Worm (Caenorhabditis elegans) whole organism, young adult: ENCODE data around the gene nlp-69.
A peak's percentile ranks its signal among the peaks of the same experiment; 100 is the strongest.

Experiments
- F10E7.11 ChIP-seq: sonication (generic microtip); optimal IDR thresholded peaks from 2 replicates; lab custom pipeline; 2017; ENCODE audit warnings: mild to moderate bottlenecking, missing genetic modification characterization, moderate library complexity, missing compliant biosample characterization
- F57C9.4 ChIP-seq: sonication (generic microtip); optimal IDR thresholded peaks from 2 replicates; lab custom pipeline; 2017; ENCODE audit warnings: mild to moderate bottlenecking, missing genetic modification characterization, missing compliant biosample characterization
- T07F8.4 ChIP-seq: sonication (generic microtip); optimal IDR thresholded peaks from 2 replicates; lab custom pipeline; 2016; ENCODE audit warnings: mild to moderate bottlenecking, missing genetic modification characterization, moderate library complexity, missing compliant biosample characterization
- Y53F4B.3 ChIP-seq: fragments of 200-800 bp; sonication (Bioruptor generic); IDR thresholded peaks from 2 replicates; pipeline ENCODE4 v1.3.6; 2022; ENCODE audit warnings: missing genetic modification reagents, missing genetic modification characterization, missing compliant biosample characterization
- ama-1 ChIP-seq, 3 experiments: fragments of 150-350 bp in 1 of 3; sonication (generic microtip) in 2 of 3; optimal IDR thresholded peaks; 2 replicates each; lab custom pipeline; 2014 to 2018; ENCODE audit warnings: missing biosample characterization in 2 of 3, missing genetic modification characterization in 2 of 3, missing genetic modification reagents in 2 of 3
- cebp-1 ChIP-seq, 2 experiments: fragments of 200-800 bp in 1 of 2; sonication (Bioruptor generic) in 1 of 2; sonication (generic microtip) in 1 of 2; IDR thresholded peaks in 1 of 2; optimal IDR thresholded peaks in 1 of 2; 2 replicates each; pipeline versions ENCODE4 v1.3.6 to Lab custom; 2017 to 2022; ENCODE audit warnings: missing compliant biosample characterization in 2 of 2, missing genetic modification characterization in 2 of 2, mild to moderate bottlenecking in 1 of 2, missing genetic modification reagents in 1 of 2, moderate library complexity in 1 of 2
- ceh-40 ChIP-seq: fragments of 200-800 bp; sonication (Bioruptor generic); IDR thresholded peaks from 2 replicates; pipeline ENCODE4 v1.3.6; 2022; ENCODE audit warnings: missing genetic modification characterization, missing compliant biosample characterization
- chd-7 ChIP-seq: sonication (generic microtip); optimal IDR thresholded peaks from 2 replicates; lab custom pipeline; 2016; ENCODE audit warnings: mild to moderate bottlenecking, missing genetic modification characterization, moderate library complexity, missing compliant biosample characterization
- egl-18 ChIP-seq: fragments of 200-800 bp; sonication (Bioruptor generic); IDR thresholded peaks from 2 replicates; pipeline ENCODE4 v1.3.6; 2022; ENCODE audit warnings: missing genetic modification reagents, missing genetic modification characterization, missing compliant biosample characterization
- egl-44 ChIP-seq: fragments of 200-800 bp; sonication (Bioruptor generic); IDR thresholded peaks from 2 replicates; pipeline ENCODE4 v1.3.6; 2022; ENCODE audit warnings: missing genetic modification reagents, missing genetic modification characterization, missing compliant biosample characterization
- fkh-3 ChIP-seq: sonication (generic microtip); optimal IDR thresholded peaks from 2 replicates; lab custom pipeline; 2016; ENCODE audit warnings: mild to moderate bottlenecking, missing genetic modification characterization, missing compliant biosample characterization
- him-1 ChIP-seq: sonication (generic microtip); optimal IDR thresholded peaks from 2 replicates; lab custom pipeline; 2016; ENCODE audit warnings: missing genotype, missing genetic modification reagents, missing genetic modification characterization, missing compliant biosample characterization
- hrde-1 ChIP-seq: sonication (generic microtip); optimal IDR thresholded peaks from 2 replicates; lab custom pipeline; 2016; ENCODE audit warnings: missing genetic modification characterization, mild to moderate bottlenecking, missing compliant biosample characterization, moderate library complexity, missing genotype, missing genetic modification reagents, borderline replicate concordance
- hsf-1 ChIP-seq: fragments of 200-800 bp; sonication (Bioruptor generic); IDR thresholded peaks from 2 replicates; pipeline ENCODE4 v1.3.6; 2022; ENCODE audit warnings: missing genetic modification reagents, missing genetic modification characterization, missing compliant biosample characterization
- lir-1 ChIP-seq: fragments of 200-800 bp; sonication (Bioruptor generic); conservative IDR thresholded peaks from 2 replicates; pipeline ENCODE4 v1.3.6; 2022; ENCODE audit warnings: missing genetic modification reagents, missing genetic modification characterization, missing compliant biosample characterization
- lsl-1 ChIP-seq: fragments of 200-800 bp; sonication (Bioruptor generic); optimal IDR thresholded peaks from 2 replicates; lab custom pipeline; 2018; ENCODE audit warnings: mild to moderate bottlenecking, missing genetic modification characterization, moderate library complexity, missing compliant biosample characterization
- madf-3 ChIP-seq: fragments of 200-800 bp; sonication (Bioruptor generic); IDR thresholded peaks from 2 replicates; pipeline ENCODE4 v1.3.6; 2022; ENCODE audit warnings: missing genetic modification reagents, missing genetic modification characterization, missing compliant biosample characterization
- madf-8 ChIP-seq: fragments of 200-800 bp; sonication (Bioruptor generic); conservative IDR thresholded peaks from 2 replicates; pipeline ENCODE4 v1.3.6; 2022; ENCODE audit warnings: missing genetic modification reagents, missing genetic modification characterization, missing compliant biosample characterization
- nfya-1 ChIP-seq: sonication (generic microtip); optimal IDR thresholded peaks from 2 replicates; lab custom pipeline; 2017; ENCODE audit warnings: antibody characterized with exemption, missing compliant biosample characterization, missing genetic modification characterization, borderline replicate concordance; ENCODE audit not compliant: insufficient read depth
- nhr-120 ChIP-seq: fragments of 200-800 bp; sonication (Bioruptor generic); IDR thresholded peaks from 2 replicates; pipeline ENCODE4 v1.3.6; 2022; ENCODE audit warnings: missing genetic modification characterization, missing compliant biosample characterization
- nhr-27 ChIP-seq: fragments of 200-800 bp; sonication (Bioruptor generic); optimal IDR thresholded peaks from 2 replicates; lab custom pipeline; 2018; ENCODE audit warnings: mild to moderate bottlenecking, missing genetic modification characterization, moderate library complexity, missing compliant biosample characterization
- repo-1 ChIP-seq: sonication (generic microtip); optimal IDR thresholded peaks from 2 replicates; lab custom pipeline; 2017; ENCODE audit warnings: mild to moderate bottlenecking, missing genetic modification characterization, missing compliant biosample characterization
- rpc-1 ChIP-seq, 2 experiments: fragments of 150-350 bp in 1 of 2; sonication (generic microtip) in 1 of 2; optimal IDR thresholded peaks; 2 replicates each; lab custom pipeline; 2014 to 2018; ENCODE audit warnings: missing biosample characterization in 1 of 2, missing genetic modification characterization in 1 of 2, missing genetic modification reagents in 1 of 2, missing genotype in 1 of 2
- tbp1 ChIP-seq: fragments of 200-800 bp; sonication (Bioruptor generic); optimal IDR thresholded peaks from 2 replicates; lab custom pipeline; 2018; ENCODE audit warnings: mild to moderate bottlenecking, missing genetic modification characterization, missing compliant biosample characterization
- zfh-2 ChIP-seq: fragments of 200-800 bp; sonication (Bioruptor generic); conservative IDR thresholded peaks from 2 replicates; pipeline ENCODE4 v1.3.6; 2022; ENCODE audit warnings: missing genetic modification reagents, missing genetic modification characterization, missing compliant biosample characterization
- zim-3 ChIP-seq: sonication (generic microtip); optimal IDR thresholded peaks from 2 replicates; lab custom pipeline; 2017; ENCODE audit warnings: mild to moderate bottlenecking, missing genetic modification characterization, moderate library complexity, missing compliant biosample characterization
- ztf-18 ChIP-seq: sonication (generic microtip); optimal IDR thresholded peaks from 2 replicates; lab custom pipeline; 2016; ENCODE audit warnings: missing genotype, mild to moderate bottlenecking, missing genetic modification characterization, missing compliant biosample characterization
- ztf-25 ChIP-seq: fragments of 200-800 bp; sonication (Bioruptor generic); IDR thresholded peaks from 2 replicates; pipeline ENCODE4 v1.3.6; 2022; ENCODE audit warnings: missing genetic modification reagents, missing genetic modification characterization, missing compliant biosample characterization
- ztf-28 ChIP-seq: fragments of 200-800 bp; sonication (Bioruptor generic); IDR thresholded peaks from 2 replicates; pipeline ENCODE4 v1.3.6; 2022; ENCODE audit warnings: missing genetic modification reagents, missing genetic modification characterization, missing compliant biosample characterization

The nlp-69 gene

DNA sequence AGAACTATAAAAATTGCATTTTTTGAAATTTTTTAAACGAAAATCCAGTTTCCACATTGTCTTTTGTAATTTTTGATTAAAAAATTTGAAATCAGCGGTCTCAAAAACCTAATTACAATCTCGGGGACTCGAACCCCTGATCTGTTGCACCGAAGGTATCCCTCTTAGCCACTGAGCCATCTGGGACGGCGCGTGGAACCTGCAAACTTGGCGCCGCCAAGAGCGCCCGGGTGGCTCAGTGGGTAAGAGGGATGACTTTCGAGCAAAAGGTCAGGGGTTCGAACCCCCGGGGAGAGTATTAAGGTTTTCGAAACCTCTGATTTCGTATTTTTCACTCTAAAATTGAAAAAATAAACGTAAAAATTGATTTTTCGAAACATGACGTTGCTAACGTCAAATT lies 28.2 kb upstream of the nlp-69 start:
- peak; percentile 55; the same call in 1 of the 2 replicates for TF ChIP-seq zfh-2
- TF ChIP-seq lsl-1 = no peak

DNA sequence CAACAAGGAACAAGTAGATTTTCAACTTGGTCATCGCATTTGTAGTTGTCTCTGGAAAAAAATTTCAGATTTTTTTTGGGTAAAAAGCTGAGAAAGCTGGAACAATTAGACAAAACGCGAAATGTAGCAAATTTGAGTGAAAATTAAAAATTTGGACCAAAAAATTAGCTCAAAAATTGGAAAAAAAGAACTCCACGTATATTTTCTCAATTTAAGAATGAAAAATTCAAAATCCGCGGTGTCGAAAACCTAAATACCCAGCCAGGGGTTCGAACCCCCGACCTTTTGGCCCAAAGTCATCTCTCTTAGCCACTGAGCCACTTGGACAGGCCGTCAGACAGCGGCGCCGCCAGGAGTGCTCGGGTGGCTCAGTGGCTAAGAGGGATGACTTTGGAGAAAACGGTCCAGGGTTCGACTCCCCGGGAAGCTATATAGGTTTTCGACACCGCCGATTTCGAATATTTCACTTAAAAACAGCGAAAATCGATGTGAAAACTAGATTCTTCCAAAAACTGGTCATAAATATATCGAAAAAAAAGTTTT lies 25.9 kb upstream of the nlp-69 start, which contains the start of gene ncx-1:
Gene ncx-1, minus strand, starts transcription at position 51 of the 543 bp plus-strand sequence.
- TF ChIP-seq Y53F4B.3 (GFP tag; lab: Robert Waterston, UW) (no peak), zfh-2 (peak; percentile 69)

DNA sequence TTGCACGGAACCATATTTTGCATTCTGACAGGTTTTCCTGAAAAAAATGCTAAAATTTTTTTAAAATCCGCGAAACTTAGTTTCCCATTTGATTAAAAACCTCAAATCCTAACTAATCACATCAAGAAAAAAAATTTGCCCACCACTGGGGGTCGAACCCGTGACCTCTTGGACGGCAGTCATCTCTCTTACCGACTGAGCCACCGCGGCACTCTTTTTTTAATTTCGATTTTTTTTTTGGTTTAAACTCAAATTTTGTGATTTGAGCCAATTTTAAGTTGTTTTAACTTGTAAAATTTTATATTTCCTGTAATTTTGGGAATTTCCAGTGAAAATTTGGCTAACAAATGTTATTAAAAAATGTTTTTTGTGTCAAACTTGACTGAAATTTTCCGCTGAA lies 25.0 kb upstream of the nlp-69 start:
- no peak for TF ChIP-seq lir-1
- TF ChIP-seq rpc-1 (optimal IDR thresholded peaks at IDR 0.05; lab: Kevin White, UChicago) = peak; percentile 17
- peak; percentile 62 for TF ChIP-seq rpc-1 (tag; optimal IDR thresholded peaks at IDR 0.05; lab: Kevin White, UChicago)
- TF ChIP-seq tbp1 (GFP tag; lab: Kevin White, UChicago) = peak; percentile 71
- TF ChIP-seq zfh-2 = no peak

DNA sequence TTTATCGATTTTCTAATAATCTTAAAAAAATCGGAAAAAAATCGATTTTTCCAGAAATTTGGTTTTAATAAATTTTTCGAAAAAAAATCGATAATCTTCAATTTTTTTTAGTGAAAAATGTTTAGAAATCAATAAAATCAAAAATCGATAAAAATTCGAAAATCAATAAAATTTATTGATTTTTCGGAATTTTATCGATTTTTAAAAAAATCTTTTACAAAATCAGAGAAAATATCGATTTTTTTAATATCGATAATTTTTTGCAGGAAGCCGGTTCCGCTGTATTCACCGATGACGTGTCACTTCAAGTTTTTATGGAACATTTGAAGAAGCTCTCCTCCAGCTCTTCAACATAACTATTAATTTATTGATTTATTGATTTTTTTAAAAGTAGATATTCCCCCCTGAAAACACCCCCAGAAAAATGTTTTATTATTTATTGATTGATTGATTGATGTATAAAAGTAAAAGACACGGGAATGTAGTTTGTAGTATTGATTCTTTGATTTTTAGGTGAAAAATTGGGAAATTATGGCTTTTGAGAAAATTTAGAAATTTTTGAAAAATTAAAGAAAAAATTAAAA lies 10.5 kb upstream of the nlp-69 start:
- TF ChIP-seq fkh-3 (tag; lab: Kevin White, UChicago) = no peak
- TF ChIP-seq, all 124 proteins: peak for 0

DNA sequence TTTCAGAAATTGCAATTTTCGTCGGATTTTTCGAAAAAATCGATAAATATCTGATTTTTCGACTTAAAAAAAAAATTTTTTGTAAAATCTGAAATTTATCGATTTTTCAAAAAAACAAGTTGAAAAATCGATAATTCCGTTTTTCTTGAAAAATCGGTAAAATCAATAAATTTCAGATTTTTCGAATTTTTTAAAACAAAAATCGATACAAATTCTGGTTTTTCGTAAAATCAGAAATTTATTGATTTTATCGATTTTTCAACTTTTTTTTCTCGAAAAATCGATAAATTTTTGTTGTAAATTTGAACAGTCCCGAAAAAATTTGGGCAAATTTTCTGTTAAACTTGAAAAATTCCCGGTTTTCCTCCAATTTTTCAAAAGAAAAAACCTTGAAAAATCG lies 9.6 kb upstream of the nlp-69 start:
- TF ChIP-seq nfya-1 = no peak
- no peak for TF ChIP-seq T07F8.4
- TF ChIP-seq egl-44 (GFP tag; lab: Robert Waterston, UW) = no peak
- TF ChIP-seq repo-1 = no peak
- no peak for TF ChIP-seq egl-18 (GFP tag; lab: Robert Waterston, UW)
- TF ChIP-seq nhr-27 = no peak
- no peak for TF ChIP-seq nhr-120 (GFP tag; lab: Robert Waterston, UW)
- no peak for TF ChIP-seq madf-3 (GFP tag; lab: Robert Waterston, UW)
- no peak for TF ChIP-seq chd-7
- no peak for TF ChIP-seq hsf-1 (GFP tag; lab: Robert Waterston, UW)
- no peak for TF ChIP-seq zim-3 (tag; lab: Kevin White, UChicago)
- TF ChIP-seq hrde-1 = no peak
- no peak for TF ChIP-seq F57C9.4 (tag; lab: Kevin White, UChicago)
- no peak for TF ChIP-seq madf-8 (GFP tag; lab: Robert Waterston, UW)
- no peak for TF ChIP-seq ama-1 (optimal IDR thresholded peaks at IDR 0.05; lab: Kevin White, UChicago)
- TF ChIP-seq ama-1 (GFP tag; optimal IDR thresholded peaks at IDR 0.05; lab: Kevin White, UChicago) = no peak
- TF ChIP-seq ztf-25 (GFP tag; lab: Robert Waterston, UW) = no peak
- TF ChIP-seq ceh-40 (GFP tag; lab: Robert Waterston, UW) = no peak
- no peak for TF ChIP-seq ztf-18 (tag; lab: Kevin White, UChicago)
- no peak for TF ChIP-seq F10E7.11 (tag; lab: Kevin White, UChicago)

DNA sequence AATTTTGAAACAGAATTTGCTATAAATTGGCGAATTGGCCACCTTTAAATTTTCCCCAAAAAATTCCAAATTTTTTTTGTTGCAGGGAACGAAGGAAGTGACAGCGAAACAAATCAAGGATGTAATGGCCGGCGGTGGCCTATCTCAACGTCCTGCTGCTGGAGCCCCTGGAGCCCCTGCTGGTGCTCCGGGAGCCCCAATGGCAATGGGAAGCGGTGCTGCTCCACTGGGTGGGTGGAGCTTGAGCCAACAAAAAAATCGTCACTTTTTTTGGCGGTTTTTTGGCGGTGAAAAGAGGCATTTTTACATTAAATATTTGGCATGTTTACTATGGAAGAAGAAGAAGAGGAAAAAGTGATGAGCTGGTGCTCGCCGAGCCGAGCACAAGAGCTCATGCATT lies 2.4 kb upstream of the nlp-69 start:
- no peak for TF ChIP-seq hsf-1 (GFP tag; lab: Robert Waterston, UW)
- TF ChIP-seq him-1 (tag; lab: Kevin White, UChicago) = no peak
- no peak for TF ChIP-seq nfya-1
- no peak for TF ChIP-seq cebp-1 (GFP tag; IDR thresholded peaks at IDR 0.05; lab: Robert Waterston, UW)
- no peak for TF ChIP-seq cebp-1 (tag; optimal IDR thresholded peaks at IDR 0.05; lab: Kevin White, UChicago)
- peak; percentile 77 for TF ChIP-seq zfh-2
- no peak for TF ChIP-seq ztf-28 (GFP tag; lab: Robert Waterston, UW)
